Worm (Caenorhabditis elegans): ENCODE data around the gene T23F6.3.
"Not testable (repeated sequence)": the region's sequence is repeated elsewhere in the genome, so short reads cannot be mapped to it uniquely, and the experiment has no call there.

T23F6.3 gene

DNA sequence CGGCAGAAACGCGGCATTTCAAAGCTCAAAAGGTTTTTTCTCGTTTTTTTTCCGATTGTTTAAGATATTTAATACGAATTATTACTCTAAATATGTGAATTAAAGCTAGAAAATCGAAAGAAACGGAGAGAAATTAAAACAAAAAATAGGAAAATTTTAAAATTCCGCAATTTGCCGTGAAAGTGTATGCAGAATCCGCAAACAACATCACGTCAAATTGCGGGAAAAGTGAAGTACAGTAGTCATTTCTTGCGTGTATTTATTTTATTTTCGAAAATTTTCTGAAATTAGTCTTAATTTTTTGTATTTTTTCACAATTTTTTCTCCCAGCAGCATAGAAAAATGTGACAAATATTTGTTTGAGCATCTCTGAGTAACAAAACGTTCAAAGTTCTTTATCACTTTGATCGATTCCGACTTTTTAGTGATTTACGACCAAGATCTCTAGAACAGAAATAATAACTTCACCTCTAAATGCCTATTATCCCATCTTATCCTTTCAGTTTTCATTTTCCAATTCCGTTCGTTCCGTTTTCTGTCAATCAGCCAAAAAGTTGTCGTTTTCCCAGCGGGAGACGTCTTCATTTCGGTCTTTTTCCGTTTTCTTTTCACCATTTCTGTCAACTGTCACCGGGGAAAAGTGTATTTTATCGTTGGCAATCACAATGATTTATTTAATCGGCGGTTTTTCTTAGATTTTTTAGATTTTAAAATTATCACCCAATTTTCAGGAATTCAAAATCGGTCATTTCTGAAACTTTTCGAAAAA lies 39.5 kb downstream of the T23F6.3 start:
- no peak for TF ChIP-seq T22C8.4 (GFP tag; IDR thresholded peaks at IDR 0.05)
- TF ChIP-seq tab-1 (GFP tag; IDR thresholded peaks at IDR 0.05), result no peak
- no peak for TF ChIP-seq ztf-29 (GFP tag; IDR thresholded peaks at IDR 0.05)
- TF ChIP-seq ref-1 (GFP tag; conservative IDR thresholded peaks at IDR 0.05), result no peak
- TF ChIP-seq ztf-23 (GFP tag; IDR thresholded peaks at IDR 0.05), result no peak
- no peak for TF ChIP-seq flt-1 (GFP tag; IDR thresholded peaks at IDR 0.05)
- no peak for TF ChIP-seq cog-1 (tag; optimal IDR thresholded peaks at IDR 0.05)

- TF ChIP-seq tab-1 (GFP tag; IDR thresholded peaks at IDR 0.05) (no peak), ref-1 (GFP tag; conservative IDR thresholded peaks at IDR 0.05) (no peak), T22C8.4 (GFP tag; IDR thresholded peaks at IDR 0.05) (no peak), ztf-23 (GFP tag; IDR thresholded peaks at IDR 0.05) (no peak), med-1 (GFP tag; optimal IDR thresholded peaks at IDR 0.05; ENCODE audit: insufficient read depth) (no peak), ztf-29 (GFP tag; IDR thresholded peaks at IDR 0.05) (no peak), flt-1 (GFP tag; IDR thresholded peaks at IDR 0.05) (no peak), cog-1 (tag; optimal IDR thresholded peaks at IDR 0.05) (no peak), klf-2 (GFP tag; conservative IDR thresholded peaks at IDR 0.05) (no peak)
Measured at ce11 chrIV:12684341-12684740, 40.2 kb downstream of the T23F6.3 start, which contains the start of gene prmt-9. Gene prmt-9, minus strand, starts transcription at chrIV:12684378.

- TF ChIP-seq med-1 (GFP tag; optimal IDR thresholded peaks at IDR 0.05; ENCODE audit: insufficient read depth); ztf-23 (GFP tag; IDR thresholded peaks at IDR 0.05); cog-1 (tag; optimal IDR thresholded peaks at IDR 0.05): not testable (repeated sequence)
Measured at ce11 chrIV:12677137-12677536, 47.4 kb downstream of the T23F6.3 start, which contains the start of gene T23B5.6. Gene T23B5.6, minus strand, starts transcription at chrIV:12677237.

DNA sequence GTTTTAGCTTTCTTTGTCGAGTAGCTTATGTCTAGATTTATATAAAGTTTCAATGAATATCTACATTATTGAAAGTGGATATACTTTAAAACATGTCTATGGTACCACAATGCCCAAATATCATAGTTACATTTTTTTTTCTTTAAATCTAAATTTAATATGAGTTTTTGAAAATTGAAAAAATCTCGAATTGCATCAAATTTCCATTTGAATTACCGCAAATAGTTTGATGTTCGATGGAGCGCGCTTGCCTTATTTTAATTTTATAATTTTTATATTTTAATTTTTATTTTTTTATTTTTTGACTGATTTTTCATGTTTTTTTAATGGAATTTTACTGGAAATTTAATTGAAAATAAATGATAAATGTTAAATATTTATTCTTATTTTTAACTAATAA lies 49.9 kb downstream of the T23F6.3 start, which contains the start of gene T23B5.4:
Gene T23B5.4, plus strand, starts transcription at position 301 of the 400 bp plus-strand sequence.
- no peak for TF ChIP-seq med-1 (GFP tag; optimal IDR thresholded peaks at IDR 0.05; ENCODE audit: insufficient read depth)
- TF ChIP-seq T22C8.4 (GFP tag; IDR thresholded peaks at IDR 0.05), result no peak
